Worm (Caenorhabditis elegans): ENCODE measurements around the gene znf-474.

- TF ChIP-seq egl-27 (tag; optimal IDR thresholded peaks at IDR 0.05) (no peak), madf-5 (GFP tag; IDR thresholded peaks at IDR 0.05) (no peak), ceh-82 (tag; optimal IDR thresholded peaks at IDR 0.05) (no peak), R02D3.7 (tag; optimal IDR thresholded peaks at IDR 0.05) (no peak), nhr-25 (tag; optimal IDR thresholded peaks at IDR 0.05; ENCODE audit: borderline replicate concordance, insufficient read depth) (no peak), ztf-11 (tag; optimal IDR thresholded peaks at IDR 0.05) (no peak), lin-15B (tag; optimal IDR thresholded peaks at IDR 0.05) (no peak), unc-130 (GFP tag; optimal IDR thresholded peaks at IDR 0.05) (no peak), set-16 (GFP tag; IDR thresholded peaks at IDR 0.05) (no peak), ZK546.5 (tag; optimal IDR thresholded peaks at IDR 0.05) (no peak)
These were observed 12.9 kb downstream of the znf-474 start for ce11 chrX:12162659-12163058.
